Worm (Caenorhabditis elegans) whole organism, midembryonic: ENCODE measurements around the gene zip-9.

ENCODE experiments used
- flt-1 ChIP-seq: fragments of 200-800 bp; sonication (Bioruptor generic); IDR thresholded peaks from 2 replicates; pipeline ENCODE4 v1.3.6; 2022; ENCODE audit warnings: missing genetic modification characterization, missing compliant biosample characterization
- klf-2 ChIP-seq: fragments of 200-800 bp; sonication (Bioruptor generic); conservative IDR thresholded peaks from 2 replicates; pipeline ENCODE4 v1.3.6; 2022; ENCODE audit warnings: missing genetic modification reagents, missing genetic modification characterization, missing compliant biosample characterization
- ref-1 ChIP-seq: fragments of 200-800 bp; sonication (Bioruptor generic); conservative IDR thresholded peaks from 2 replicates; pipeline ENCODE4 v1.3.6; 2022; ENCODE audit warnings: missing genetic modification reagents, missing genetic modification characterization, missing compliant biosample characterization
- tab-1 ChIP-seq: fragments of 200-800 bp; sonication (Bioruptor generic); IDR thresholded peaks from 2 replicates; pipeline ENCODE4 v1.3.6; 2022; ENCODE audit warnings: missing genetic modification characterization, missing compliant biosample characterization
- ztf-23 ChIP-seq: fragments of 200-800 bp; sonication (Bioruptor generic); IDR thresholded peaks from 2 replicates; pipeline ENCODE4 v1.3.6; 2022; ENCODE audit warnings: missing genetic modification reagents, missing genetic modification characterization, missing compliant biosample characterization
- ztf-29 ChIP-seq: fragments of 200-800 bp; sonication (Bioruptor generic); IDR thresholded peaks from 2 replicates; pipeline ENCODE4 v1.3.6; 2022; ENCODE audit warnings: missing genetic modification reagents, missing genetic modification characterization, missing compliant biosample characterization

ce11 chrV:10918373-10918772 lies 23.9 kb upstream of the zip-9 start, which contains the start of gene F58B4.2:
- no peak for TF ChIP-seq klf-2 (GFP tag; lab: Robert Waterston, UW)
- TF ChIP-seq ref-1 (GFP tag; lab: Robert Waterston, UW), result no peak
- no peak for TF ChIP-seq tab-1 (GFP tag; lab: Robert Waterston, UW)
- no peak for TF ChIP-seq flt-1 (GFP tag; lab: Robert Waterston, UW)
- no peak for TF ChIP-seq ztf-23 (GFP tag; lab: Robert Waterston, UW)
- no peak for TF ChIP-seq ztf-29 (GFP tag; lab: Robert Waterston, UW)
